Fruit fly (Drosophila melanogaster): ENCODE results near the gene CG43085.

Gene CG43085

DNA sequence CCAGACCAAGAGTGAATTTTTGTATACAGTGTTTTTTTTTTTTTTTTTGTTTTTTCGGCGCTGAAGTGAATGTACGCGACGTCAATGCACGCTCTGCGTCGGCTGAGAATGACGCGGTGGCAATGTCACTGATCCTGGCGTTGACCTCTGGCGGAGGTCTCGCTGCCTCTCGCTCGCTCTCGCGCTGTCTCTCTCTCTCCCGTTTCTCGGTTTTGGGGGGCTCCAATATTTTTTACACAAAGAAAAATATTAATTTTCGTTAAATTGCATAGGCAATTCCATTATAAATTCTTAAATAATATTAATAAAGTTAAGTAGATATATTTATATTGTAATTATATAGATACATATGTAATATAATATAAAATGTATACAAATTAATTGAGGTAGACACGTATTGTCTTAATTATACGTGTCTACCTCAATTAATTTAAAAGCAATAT lies 33.2 kb downstream of the CG43085 start:
- TF ChIP-seq dsx (GFP tag; optimal IDR thresholded peaks at IDR 0.05; ENCODE audit: poor library complexity, severe bottlenecking) = no peak
- TF ChIP-seq esn (GFP tag; optimal IDR thresholded peaks at IDR 0.05) = peak; percentile 1
- peak; percentile 97 for TF ChIP-seq svp (GFP tag)
- TF ChIP-seq CG34406 (GFP tag; optimal IDR thresholded peaks at IDR 0.05) = peak; percentile 35

DNA sequence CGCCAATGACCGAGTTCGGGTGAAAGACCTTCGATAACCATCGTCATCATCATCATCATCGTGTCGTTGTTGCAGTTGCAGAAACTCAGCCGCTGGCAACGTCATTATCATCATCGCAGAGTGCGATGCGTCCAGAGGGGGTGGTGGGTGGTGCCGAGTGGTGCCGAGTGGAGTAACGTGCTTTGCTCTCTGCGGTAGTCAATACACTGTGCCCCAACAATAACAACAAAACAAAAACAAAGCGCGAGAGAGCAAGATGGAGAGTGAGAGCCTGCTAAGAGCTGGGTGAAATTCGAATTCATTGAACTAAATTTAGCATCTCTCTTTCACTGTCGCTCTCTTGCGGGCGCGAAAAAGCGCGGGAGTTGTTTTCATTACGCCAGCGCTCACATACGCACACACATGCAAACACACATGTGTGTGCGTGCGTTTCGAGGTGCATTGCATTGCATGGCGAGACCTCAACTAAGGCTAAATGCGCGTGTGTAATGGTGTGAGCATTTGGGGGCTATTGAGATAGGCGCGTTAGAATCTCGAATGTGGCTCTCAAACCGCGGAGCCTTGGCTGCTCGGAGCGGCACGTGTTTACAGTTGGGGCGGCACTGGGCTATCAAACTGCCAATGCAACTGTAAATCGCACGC lies 34.6 kb downstream of the CG43085 start:
- TF ChIP-seq vri (GFP tag; optimal IDR thresholded peaks at IDR 0.05) (peak; percentile 61), Ets96B (tag; optimal IDR thresholded peaks at IDR 0.05) (peak; percentile 29), CG31627 (GFP tag; optimal IDR thresholded peaks at IDR 0.05) (no peak), Lpt (GFP tag; optimal IDR thresholded peaks at IDR 0.05) (peak; percentile 5), CG8319 (GFP tag; optimal IDR thresholded peaks at IDR 0.05) (no peak), CG6276 (GFP tag; optimal IDR thresholded peaks at IDR 0.05) (no peak), CG6163 (GFP tag; IDR thresholded peaks at IDR 0.05) (no peak), ss (GFP tag; optimal IDR thresholded peaks at IDR 0.05) (peak; percentile 51 to 63), svp (GFP tag) (peak; percentile 59), CG9139 (GFP tag; optimal IDR thresholded peaks at IDR 0.05) (peak; percentile 55), Hr38 (GFP tag; optimal IDR thresholded peaks at IDR 0.05) (no peak), CG32006 (GFP tag; optimal IDR thresholded peaks at IDR 0.05) (no peak), Hr39 (GFP tag; optimal IDR thresholded peaks at IDR 0.05) (no peak), Sox15 (GFP tag; optimal IDR thresholded peaks at IDR 0.05) (no peak), CG6854 (GFP tag; optimal IDR thresholded peaks at IDR 0.05) (peak; percentile 40), fd85E (GFP tag; optimal IDR thresholded peaks at IDR 0.05) (peak; percentile 51), CG15336 (GFP tag; IDR thresholded peaks at IDR 0.05) (peak; percentile 65; the same call in 1 of the 2 replicates), CG8632 (GFP tag; optimal IDR thresholded peaks at IDR 0.05) (no peak), Blimp-1 (GFP tag; optimal IDR thresholded peaks at IDR 0.05) (no peak), CG7368 (GFP tag; optimal IDR thresholded peaks at IDR 0.05) (no peak), CG34406 (GFP tag; optimal IDR thresholded peaks at IDR 0.05) (no peak), achi (GFP tag; optimal IDR thresholded peaks at IDR 0.05) (no peak), Smox (GFP tag; optimal IDR thresholded peaks at IDR 0.05) (no peak), Eip78C (GFP tag) (peak; percentile 17), pdm3 (GFP tag; optimal IDR thresholded peaks at IDR 0.05) (no peak), CG11294 (GFP tag; IDR thresholded peaks at IDR 0.05) (no peak), Sox102F (GFP tag; optimal IDR thresholded peaks at IDR 0.05) (peak; percentile 15), acj6 (GFP tag; optimal IDR thresholded peaks at IDR 0.05) (no peak), CG6792 (GFP tag; optimal IDR thresholded peaks at IDR 0.05) (no peak), CG8119 (GFP tag; IDR thresholded peaks at IDR 0.05) (0 out of 3 replicates have a peak, but pooled peaks have one; percentile 42), fkh (GFP tag; optimal IDR thresholded peaks at IDR 0.05) (no peak), CG4318 (GFP tag; optimal IDR thresholded peaks at IDR 0.05) (no peak), salr (GFP tag; optimal IDR thresholded peaks at IDR 0.05) (no peak), CG10669 (GFP tag; optimal IDR thresholded peaks at IDR 0.05) (no peak), CG3032 (tag; optimal IDR thresholded peaks at IDR 0.05) (no peak), OdsH (GFP tag; optimal IDR thresholded peaks at IDR 0.05) (no peak), lz (GFP tag; optimal IDR thresholded peaks at IDR 0.05) (no peak), eg (GFP tag; IDR thresholded peaks at IDR 0.05) (peak; percentile 50; the same call in 1 of the 3 replicates), esn (GFP tag; optimal IDR thresholded peaks at IDR 0.05) (no peak), topi (GFP tag; optimal IDR thresholded peaks at IDR 0.05) (no peak), spab (GFP tag; optimal IDR thresholded peaks at IDR 0.05) (no peak), Hr4 (GFP tag; optimal IDR thresholded peaks at IDR 0.05) (no peak), Met (GFP tag; optimal IDR thresholded peaks at IDR 0.05) (peak; percentile 39), CG1621 (tag; optimal IDR thresholded peaks at IDR 0.05) (peak; percentile 3), dsx (GFP tag; optimal IDR thresholded peaks at IDR 0.05; ENCODE audit: poor library complexity, severe bottlenecking) (peak; percentile 35), CG6808 (GFP tag; optimal IDR thresholded peaks at IDR 0.05) (peak; percentile 20), Eip75B (GFP tag; optimal IDR thresholded peaks at IDR 0.05) (no peak), dac (GFP tag; optimal IDR thresholded peaks at IDR 0.05) (no peak)
